Worm (Caenorhabditis elegans) whole organism, young adult: ENCODE data around the gene F01F1.3.

ENCODE experiments used
- B0261.1 ChIP-seq: sonication (generic microtip); optimal IDR thresholded peaks from 2 replicates; lab custom pipeline; 2016; ENCODE audit warnings: mild to moderate bottlenecking, missing genetic modification characterization, moderate library complexity, missing compliant biosample characterization
- C17E4.6 ChIP-seq: fragments of 200-800 bp; sonication (Bioruptor generic); IDR thresholded peaks from 2 replicates; pipeline ENCODE4 v1.3.6; 2022; ENCODE audit warnings: missing genetic modification reagents, missing genetic modification characterization, missing compliant biosample characterization
- F49E8.2 ChIP-seq: sonication (generic microtip); optimal IDR thresholded peaks from 3 replicates; lab custom pipeline; 2017; ENCODE audit warnings: missing genetic modification characterization, mild to moderate bottlenecking, missing compliant biosample characterization, antibody characterized with exemption, moderate library complexity; ENCODE audit not compliant: insufficient read depth
- F52B5.7 ChIP-seq: sonication (generic microtip); optimal IDR thresholded peaks from 2 replicates; lab custom pipeline; 2016; ENCODE audit warnings: mild to moderate bottlenecking, missing genetic modification characterization, missing compliant biosample characterization
- F57C9.4 ChIP-seq: sonication (generic microtip); optimal IDR thresholded peaks from 2 replicates; lab custom pipeline; 2017; ENCODE audit warnings: mild to moderate bottlenecking, missing genetic modification characterization, missing compliant biosample characterization
- T07F8.4 ChIP-seq: sonication (generic microtip); optimal IDR thresholded peaks from 2 replicates; lab custom pipeline; 2016; ENCODE audit warnings: mild to moderate bottlenecking, missing genetic modification characterization, moderate library complexity, missing compliant biosample characterization
- Y53F4B.3 ChIP-seq: fragments of 200-800 bp; sonication (Bioruptor generic); IDR thresholded peaks from 2 replicates; pipeline ENCODE4 v1.3.6; 2022; ENCODE audit warnings: missing genetic modification reagents, missing genetic modification characterization, missing compliant biosample characterization
- Y95B8A.8 ChIP-seq: fragments of 200-800 bp; sonication (Bioruptor generic); IDR thresholded peaks from 2 replicates; pipeline ENCODE4 v1.3.6; 2022; ENCODE audit warnings: missing genetic modification reagents, missing genetic modification characterization, missing compliant biosample characterization
- aptf-3 ChIP-seq: fragments of 200-800 bp; sonication (Bioruptor generic); IDR thresholded peaks from 2 replicates; pipeline ENCODE4 v1.3.6; 2022; ENCODE audit warnings: missing genetic modification characterization, missing compliant biosample characterization
- attf-3 ChIP-seq: fragments of 200-800 bp; sonication (Bioruptor generic); conservative IDR thresholded peaks from 2 replicates; pipeline ENCODE4 v1.3.6; 2022; ENCODE audit warnings: missing genetic modification reagents, missing genetic modification characterization, missing compliant biosample characterization
- cebp-1 ChIP-seq, 2 experiments: fragments of 200-800 bp in 1 of 2; sonication (Bioruptor generic) in 1 of 2; sonication (generic microtip) in 1 of 2; IDR thresholded peaks in 1 of 2; optimal IDR thresholded peaks in 1 of 2; 2 replicates each; pipeline versions ENCODE4 v1.3.6 to Lab custom; 2017 to 2022; ENCODE audit warnings: missing compliant biosample characterization in 2 of 2, missing genetic modification characterization in 2 of 2, mild to moderate bottlenecking in 1 of 2, missing genetic modification reagents in 1 of 2, moderate library complexity in 1 of 2
- ceh-100 ChIP-seq: fragments of 200-800 bp; sonication (Bioruptor generic); IDR thresholded peaks from 2 replicates; pipeline ENCODE4 v1.3.6; 2022; ENCODE audit warnings: missing genetic modification reagents, missing genetic modification characterization, missing compliant biosample characterization
- ceh-27 ChIP-seq: fragments of 200-800 bp; sonication (Bioruptor generic); optimal IDR thresholded peaks from 2 replicates; lab custom pipeline; 2018; ENCODE audit warnings: mild to moderate bottlenecking, missing genetic modification characterization, moderate library complexity, missing compliant biosample characterization
- ceh-58 ChIP-seq: fragments of 200-800 bp; sonication (Bioruptor generic); IDR thresholded peaks from 2 replicates; pipeline ENCODE4 v1.3.6; 2022; ENCODE audit warnings: missing genetic modification characterization, missing compliant biosample characterization
- chd-7 ChIP-seq: sonication (generic microtip); optimal IDR thresholded peaks from 2 replicates; lab custom pipeline; 2016; ENCODE audit warnings: mild to moderate bottlenecking, missing genetic modification characterization, moderate library complexity, missing compliant biosample characterization
- dox-1 ChIP-seq: fragments of 200-800 bp; sonication (Bioruptor generic); IDR thresholded peaks from 2 replicates; pipeline ENCODE4 v1.3.6; 2022; ENCODE audit warnings: missing genetic modification reagents, missing genetic modification characterization, missing compliant biosample characterization
- dpff-1 ChIP-seq: sonication (generic microtip); optimal IDR thresholded peaks from 2 replicates; lab custom pipeline; 2017; ENCODE audit warnings: mild to moderate bottlenecking, missing genetic modification characterization, missing compliant biosample characterization
- ekl-4 ChIP-seq: fragments of 200-800 bp; sonication (Bioruptor generic); IDR thresholded peaks from 2 replicates; pipeline ENCODE4 v1.3.6; 2022; ENCODE audit warnings: missing genetic modification reagents, missing genetic modification characterization, missing compliant biosample characterization
- ets-4 ChIP-seq: fragments of 200-800 bp; sonication (Bioruptor generic); optimal IDR thresholded peaks from 2 replicates; lab custom pipeline; 2018; ENCODE audit warnings: mild to moderate bottlenecking, missing genetic modification characterization, missing compliant biosample characterization
- him-1 ChIP-seq: sonication (generic microtip); optimal IDR thresholded peaks from 2 replicates; lab custom pipeline; 2016; ENCODE audit warnings: missing genotype, missing genetic modification reagents, missing genetic modification characterization, missing compliant biosample characterization
- hlh-26 ChIP-seq: fragments of 200-800 bp; sonication (Bioruptor generic); conservative IDR thresholded peaks from 2 replicates; pipeline ENCODE4 v1.3.6; 2022; ENCODE audit warnings: missing genetic modification reagents, missing genetic modification characterization, missing compliant biosample characterization
- hmg-1.2 ChIP-seq: fragments of 200-800 bp; sonication (Bioruptor generic); IDR thresholded peaks from 2 replicates; pipeline ENCODE4 v1.3.6; 2022; ENCODE audit warnings: missing genetic modification reagents, missing genetic modification characterization, missing compliant biosample characterization
- hrde-1 ChIP-seq: sonication (generic microtip); optimal IDR thresholded peaks from 2 replicates; lab custom pipeline; 2016; ENCODE audit warnings: missing genetic modification characterization, mild to moderate bottlenecking, missing compliant biosample characterization, moderate library complexity, missing genotype, missing genetic modification reagents, borderline replicate concordance
- hsf-1 ChIP-seq: fragments of 200-800 bp; sonication (Bioruptor generic); IDR thresholded peaks from 2 replicates; pipeline ENCODE4 v1.3.6; 2022; ENCODE audit warnings: missing genetic modification reagents, missing genetic modification characterization, missing compliant biosample characterization
- lin-54 ChIP-seq: fragments of 200-800 bp; sonication (Bioruptor generic); optimal IDR thresholded peaks from 2 replicates; lab custom pipeline; 2018; ENCODE audit warnings: mild to moderate bottlenecking, missing genetic modification characterization, missing compliant biosample characterization
- madf-6 ChIP-seq: fragments of 200-800 bp; sonication (Bioruptor generic); IDR thresholded peaks from 2 replicates; pipeline ENCODE4 v1.3.6; 2022; ENCODE audit warnings: missing genetic modification reagents, missing genetic modification characterization, missing compliant biosample characterization
- mxl-1 ChIP-seq: sonication (generic microtip); optimal IDR thresholded peaks from 2 replicates; lab custom pipeline; 2016; ENCODE audit warnings: missing genetic modification characterization, missing compliant biosample characterization
- nfya-2 ChIP-seq: fragments of 200-800 bp; sonication (Bioruptor generic); IDR thresholded peaks from 2 replicates; pipeline ENCODE4 v1.3.6; 2022; ENCODE audit warnings: missing genetic modification reagents, missing genetic modification characterization, missing compliant biosample characterization
- nfyb-1 ChIP-seq: fragments of 200-800 bp; sonication (Bioruptor generic); IDR thresholded peaks from 2 replicates; pipeline ENCODE4 v1.3.6; 2022; ENCODE audit warnings: missing genetic modification reagents, missing genetic modification characterization, missing compliant biosample characterization
- nhr-80 ChIP-seq: sonication (generic microtip); optimal IDR thresholded peaks from 2 replicates; lab custom pipeline; 2016; ENCODE audit warnings: missing genetic modification characterization, missing compliant biosample characterization
- pbrm-1 ChIP-seq: fragments of 200-800 bp; sonication (Bioruptor generic); IDR thresholded peaks from 2 replicates; pipeline ENCODE4 v1.3.6; 2022; ENCODE audit warnings: missing genetic modification reagents, missing genetic modification characterization, missing compliant biosample characterization
- snpc-3.4 ChIP-seq: sonication (generic microtip); optimal IDR thresholded peaks from 2 replicates; lab custom pipeline; 2017; ENCODE audit warnings: missing genetic modification characterization, mild to moderate bottlenecking, missing compliant biosample characterization, antibody characterized with exemption, moderate library complexity, missing genotype, missing genetic modification reagents
- somi-1 ChIP-seq: fragments of 200-800 bp; sonication (Bioruptor generic); optimal IDR thresholded peaks from 2 replicates; lab custom pipeline; 2018; ENCODE audit warnings: mild to moderate bottlenecking, missing genetic modification characterization, missing compliant biosample characterization
- tbp1 ChIP-seq: fragments of 200-800 bp; sonication (Bioruptor generic); optimal IDR thresholded peaks from 2 replicates; lab custom pipeline; 2018; ENCODE audit warnings: mild to moderate bottlenecking, missing genetic modification characterization, missing compliant biosample characterization
- zfh-2 ChIP-seq: fragments of 200-800 bp; sonication (Bioruptor generic); conservative IDR thresholded peaks from 2 replicates; pipeline ENCODE4 v1.3.6; 2022; ENCODE audit warnings: missing genetic modification reagents, missing genetic modification characterization, missing compliant biosample characterization
- zim-3 ChIP-seq: sonication (generic microtip); optimal IDR thresholded peaks from 2 replicates; lab custom pipeline; 2017; ENCODE audit warnings: mild to moderate bottlenecking, missing genetic modification characterization, moderate library complexity, missing compliant biosample characterization
- ztf-28 ChIP-seq: fragments of 200-800 bp; sonication (Bioruptor generic); IDR thresholded peaks from 2 replicates; pipeline ENCODE4 v1.3.6; 2022; ENCODE audit warnings: missing genetic modification reagents, missing genetic modification characterization, missing compliant biosample characterization

Gene F01F1.3

ce11 chrIII:5839598-5839997, 32.1 kb upstream of the F01F1.3 start:
- TF ChIP-seq aptf-3: no peak
- no peak for TF ChIP-seq F52B5.7 (tag; lab: Kevin White, UChicago)
- no peak for TF ChIP-seq lin-54
- no peak for TF ChIP-seq attf-3 (GFP tag; lab: Robert Waterston, UW)
- TF ChIP-seq zim-3 (tag; lab: Kevin White, UChicago): no peak
- TF ChIP-seq nfya-2: no peak
- TF ChIP-seq dpff-1 (tag; lab: Kevin White, UChicago): no peak
- no peak for TF ChIP-seq F57C9.4 (tag; lab: Kevin White, UChicago)
- TF ChIP-seq F49E8.2: no peak
- no peak for TF ChIP-seq mxl-1 (tag; lab: Kevin White, UChicago)
- no peak for TF ChIP-seq Y53F4B.3 (GFP tag; lab: Robert Waterston, UW)
- no peak for TF ChIP-seq Y95B8A.8 (GFP tag; lab: Robert Waterston, UW)

ce11 chrIII:5840277-5840676, 31.5 kb upstream of the F01F1.3 start:
- TF ChIP-seq hsf-1 (GFP tag; lab: Robert Waterston, UW): no peak
- peak; percentile 46 for TF ChIP-seq nhr-80 (tag; lab: Kevin White, UChicago)
- no peak for TF ChIP-seq ceh-58 (GFP tag; lab: Robert Waterston, UW)
- no peak for TF ChIP-seq chd-7
- TF ChIP-seq hlh-26 (GFP tag; lab: Robert Waterston, UW): no peak
- no peak for TF ChIP-seq ekl-4 (GFP tag; lab: Robert Waterston, UW)
- TF ChIP-seq ztf-28 (GFP tag; lab: Robert Waterston, UW): no peak
- TF ChIP-seq B0261.1: no peak
- 0 out of 2 replicates have a peak, but pooled peaks have one; percentile 9 for TF ChIP-seq dox-1
- no peak for TF ChIP-seq snpc-3.4 (tag; lab: Kevin White, UChicago)
- TF ChIP-seq ets-4 (GFP tag; lab: Kevin White, UChicago): no peak
- TF ChIP-seq cebp-1 (GFP tag; IDR thresholded peaks at IDR 0.05; lab: Robert Waterston, UW): peak; percentile 21; the same call in 1 of the 2 replicates
- peak; percentile 64 for TF ChIP-seq cebp-1 (tag; optimal IDR thresholded peaks at IDR 0.05; lab: Kevin White, UChicago)
- no peak for TF ChIP-seq ceh-27 (GFP tag; lab: Kevin White, UChicago)

- TF ChIP-seq hrde-1 (no peak), nhr-80 (tag; lab: Kevin White, UChicago) (peak; percentile 21), pbrm-1 (GFP tag; lab: Robert Waterston, UW) (no peak), Y95B8A.8 (GFP tag; lab: Robert Waterston, UW) (peak; percentile 13; the same call in 1 of the 2 replicates), ceh-100 (GFP tag; lab: Robert Waterston, UW) (no peak)
These were observed 30.7 kb upstream of the F01F1.3 start for ce11 chrIII:5840815-5841573.

ce11 chrIII:5841676-5842075, 30.1 kb upstream of the F01F1.3 start:
- peak; percentile 21; the same call in 1 of the 2 replicates for TF ChIP-seq nfyb-1
- no peak for TF ChIP-seq cebp-1 (GFP tag; IDR thresholded peaks at IDR 0.05; lab: Robert Waterston, UW)
- peak; percentile 57 for TF ChIP-seq cebp-1 (tag; optimal IDR thresholded peaks at IDR 0.05; lab: Kevin White, UChicago)
- no peak for TF ChIP-seq madf-6
- no peak for TF ChIP-seq T07F8.4 (tag; lab: Kevin White, UChicago)
- TF ChIP-seq somi-1 (GFP tag; lab: Kevin White, UChicago): peak; percentile 13
- TF ChIP-seq zfh-2: peak; percentile 59; the same call in 1 of the 2 replicates
- peak; percentile 36; the same call in 1 of the 2 replicates for TF ChIP-seq dox-1
- TF ChIP-seq tbp1 (GFP tag; lab: Kevin White, UChicago): peak; percentile 25
- no peak for TF ChIP-seq him-1 (tag; lab: Kevin White, UChicago)
- no peak for TF ChIP-seq C17E4.6 (GFP tag; lab: Robert Waterston, UW)
- TF ChIP-seq hmg-1.2: peak; percentile 19; the same call in 1 of the 2 replicates
- TF ChIP-seq, all 124 proteins: peak for 7
